Fruit fly (Drosophila melanogaster): ENCODE measurements around the gene Whamy.
A peak's percentile ranks its signal among the peaks of the same experiment; 100 is the strongest.

The Whamy gene

DNA sequence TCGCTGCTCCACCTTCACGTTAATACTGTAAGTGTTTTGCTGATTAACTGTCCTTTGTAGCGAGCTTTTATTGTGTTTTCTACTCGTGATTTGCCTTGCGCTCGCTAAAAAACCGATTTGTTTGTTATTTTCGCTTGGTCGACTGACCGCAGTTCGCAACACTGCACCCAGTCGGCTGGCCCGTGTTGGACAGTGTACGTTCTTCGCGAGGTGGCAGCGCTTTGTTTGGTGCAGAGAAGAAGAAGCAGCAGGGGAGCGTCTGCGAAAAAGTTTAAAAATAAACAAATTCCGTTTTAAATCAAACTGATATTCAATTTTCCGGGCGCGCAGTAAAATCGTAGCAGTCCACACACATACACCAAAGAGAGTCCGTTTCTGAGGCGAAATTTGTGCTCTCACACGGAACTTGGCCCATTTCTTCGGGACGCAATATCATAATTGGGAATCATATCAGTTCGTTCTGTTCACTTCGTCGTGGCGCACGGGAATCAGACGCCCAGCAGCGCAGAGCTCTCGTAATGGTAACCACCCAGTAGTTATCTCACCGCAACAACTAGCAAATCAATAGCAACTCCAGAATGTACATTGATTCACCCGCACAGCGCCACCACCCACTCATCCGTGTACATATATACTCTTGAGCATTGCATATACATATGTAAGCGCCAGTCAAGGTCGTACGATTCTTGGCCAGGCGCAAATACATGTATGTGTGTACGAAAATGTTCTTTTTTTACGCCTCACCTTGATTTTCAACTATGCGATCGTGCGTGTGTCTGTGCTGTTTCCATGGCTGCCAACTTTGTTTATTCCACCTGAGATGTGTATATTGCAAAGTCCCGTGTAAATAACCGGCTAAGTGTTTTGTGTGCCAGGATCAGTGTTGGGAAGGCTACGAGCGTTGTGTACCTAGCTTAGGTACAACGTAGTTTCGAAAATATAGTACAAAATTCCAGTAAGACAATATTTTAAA lies 6.3 kb downstream of the Whamy start, which contains the start of gene Naa80 (continued):
- TF ChIP-seq CG11695 (GFP tag; IDR thresholded peaks at IDR 0.05) (no peak), Hr51 (GFP tag; optimal IDR thresholded peaks at IDR 0.05) (peak in 1 of 2 experiments; percentile 85), CG34376 (GFP tag; optimal IDR thresholded peaks at IDR 0.05) (peak; percentile 50), Hsf (GFP tag; optimal IDR thresholded peaks at IDR 0.05) (peak; percentile 75), psq (GFP tag; optimal IDR thresholded peaks at IDR 0.05) (no peak), Aef1 (GFP tag; IDR thresholded peaks at IDR 0.05) (peak; percentile 37; the same call in 1 of the 3 replicates), salm (tag; optimal IDR thresholded peaks at IDR 0.05) (no peak), CG10274 (GFP tag; optimal IDR thresholded peaks at IDR 0.05) (peak; percentile 12), da (GFP tag; optimal IDR thresholded peaks at IDR 0.05) (peak; percentile 38), CG8281 (tag; optimal IDR thresholded peaks at IDR 0.05) (no peak), nerfin-1 (tag; optimal IDR thresholded peaks at IDR 0.05) (peak; percentile 21), CG14667 (GFP tag; IDR thresholded peaks at IDR 0.05) (no peak; the same call in 1 of the 2 replicates), Sin3A (optimal IDR thresholded peaks at IDR 0.05) (peak; percentile 76), yki (optimal IDR thresholded peaks at IDR 0.05) (no peak), cg (GFP tag; optimal IDR thresholded peaks at IDR 0.05) (peak; percentile 51), eyg (GFP tag; optimal IDR thresholded peaks at IDR 0.05) (peak; percentile 59), CG4424 (GFP tag; optimal IDR thresholded peaks at IDR 0.05) (peak; percentile 47), sens-2 (GFP tag; IDR thresholded peaks at IDR 0.05) (no peak), fd96Cb (tag; optimal IDR thresholded peaks at IDR 0.05) (no peak), pros (GFP tag; optimal IDR thresholded peaks at IDR 0.05) (no peak), unc-4 (GFP tag; IDR thresholded peaks at IDR 0.05; ENCODE audit: partially characterized antibody) (no peak; the same call in 1 of the 2 replicates), Atf6 (GFP tag; IDR thresholded peaks at IDR 0.05) (peak; percentile 29; the same call in 1 of the 2 replicates), CG14965 (GFP tag; optimal IDR thresholded peaks at IDR 0.05; ENCODE audit: borderline replicate concordance) (peak; percentile 13), CG14050 (GFP tag; IDR thresholded peaks at IDR 0.05) (no peak; the same call in 2 of the 3 replicates), CG31365 (tag; optimal IDR thresholded peaks at IDR 0.05) (no peak), CG10366 (GFP tag; IDR thresholded peaks at IDR 0.05) (peak; percentile 41; the same call in 1 of the 2 replicates), CG8290 (GFP tag; optimal IDR thresholded peaks at IDR 0.05) (peak; percentile 40), CG8290 (tag; optimal IDR thresholded peaks at IDR 0.05) (peak in 1 of 2 experiments; percentile 90), CG4820 (GFP tag; optimal IDR thresholded peaks at IDR 0.05) (peak; percentile 8), dmrt11E (tag; optimal IDR thresholded peaks at IDR 0.05) (peak; percentile 16), ttk (GFP tag; IDR thresholded peaks at IDR 0.05) (peak; percentile 46), bab2 (GFP tag; optimal IDR thresholded peaks at IDR 0.05) (peak; percentile 66), Six4 (GFP tag; optimal IDR thresholded peaks at IDR 0.05) (peak; percentile 1), Bteb2 (GFP tag; optimal IDR thresholded peaks at IDR 0.05) (peak; percentile 50), gce (GFP tag; IDR thresholded peaks at IDR 0.05) (no peak), CG12236 (GFP tag; optimal IDR thresholded peaks at IDR 0.05) (no peak), Optix (GFP tag; IDR thresholded peaks at IDR 0.05) (no peak), CG10431 (GFP tag; optimal IDR thresholded peaks at IDR 0.05) (peak; percentile 20), CG1602 (GFP tag; optimal IDR thresholded peaks at IDR 0.05) (peak; percentile 21), eve (GFP tag; optimal IDR thresholded peaks at IDR 0.05) (no peak), CG8388 (GFP tag; optimal IDR thresholded peaks at IDR 0.05) (peak; percentile 23), CG1647 (GFP tag; optimal IDR thresholded peaks at IDR 0.05) (peak; percentile 73), CG10959 (GFP tag; IDR thresholded peaks at IDR 0.05) (no peak), bigmax (GFP tag; optimal IDR thresholded peaks at IDR 0.05) (peak; percentile 40), CG10979 (tag; optimal IDR thresholded peaks at IDR 0.05) (peak; percentile 21), Rfx (GFP tag; IDR thresholded peaks at IDR 0.05) (peak; percentile 88), fd102C (GFP tag; optimal IDR thresholded peaks at IDR 0.05) (no peak), CG16779 (GFP tag; IDR thresholded peaks at IDR 0.05) (peak; percentile 73; the same call in 1 of the 2 replicates), Sry-δ (GFP tag; optimal IDR thresholded peaks at IDR 0.05) (peak; percentile 54)

All from whole organism, embryonic.